Fruit fly (Drosophila melanogaster) whole organism, prepupa: ENCODE data around the gene CG6974.
A peak's percentile ranks its signal among the peaks of the same experiment; 100 is the strongest.

ENCODE experiments used
- CG10631 ChIP-seq: fragments of 200-800 bp; sonication (Bioruptor generic); optimal IDR thresholded peaks from 2 replicates; lab custom pipeline; 2016; ENCODE audit warnings: missing biosample characterization, missing genetic modification characterization
- CG10669 ChIP-seq: fragments of 200-800 bp; sonication (Bioruptor generic); optimal IDR thresholded peaks from 3 replicates; lab custom pipeline; 2018; ENCODE audit warnings: missing biosample characterization, mild to moderate bottlenecking, missing genetic modification characterization, moderate library complexity
- CG1621 ChIP-seq: fragments of 200-800 bp; sonication (Bioruptor generic); optimal IDR thresholded peaks from 3 replicates; lab custom pipeline; 2018; ENCODE audit warnings: missing biosample characterization, mild to moderate bottlenecking, missing genetic modification characterization
- CG4318 ChIP-seq: fragments of 200-800 bp; sonication (Bioruptor generic); optimal IDR thresholded peaks from 3 replicates; lab custom pipeline; 2017; ENCODE audit warnings: missing biosample characterization, mild to moderate bottlenecking, missing genetic modification characterization
- Gug ChIP-seq: fragments of 200-800 bp; sonication (Bioruptor generic); IDR thresholded peaks from 2 replicates; pipeline ENCODE4 v1.3.6; 2022; ENCODE audit warnings: missing biosample characterization, missing genetic modification characterization
- OdsH ChIP-seq: fragments of 200-800 bp; sonication (Bioruptor generic); optimal IDR thresholded peaks from 3 replicates; lab custom pipeline; 2016; ENCODE audit warnings: missing biosample characterization, missing genetic modification characterization
- Sox14 ChIP-seq: fragments of 200-800 bp; sonication (Bioruptor generic); optimal IDR thresholded peaks from 3 replicates; lab custom pipeline; 2016; ENCODE audit warnings: missing biosample characterization, missing genetic modification characterization
- achi ChIP-seq: fragments of 200-800 bp; sonication (Bioruptor generic); optimal IDR thresholded peaks from 3 replicates; lab custom pipeline; 2016; ENCODE audit warnings: missing biosample characterization, missing genetic modification characterization
- pdm3 ChIP-seq: fragments of 200-800 bp; sonication (Bioruptor generic); optimal IDR thresholded peaks from 3 replicates; lab custom pipeline; 2016; ENCODE audit warnings: missing biosample characterization, missing genetic modification characterization

dm6 chr3R:15087606-15088193 lies 8.6 kb upstream of the CG6974 start:
- TF ChIP-seq CG10669 (peak; percentile 38), Sox14 (GFP tag; lab: Kevin White, UChicago) (peak; percentile 51), pdm3 (GFP tag; lab: Kevin White, UChicago) (peak; percentile 56), CG10631 (GFP tag; lab: Kevin White, UChicago) (peak; percentile 8), Gug (0 out of 2 replicates have a peak, but pooled peaks have one; percentile 22), OdsH (GFP tag; lab: Kevin White, UChicago) (peak; percentile 64), CG1621 (tag; lab: Kevin White, UChicago) (no peak), CG4318 (GFP tag; lab: Kevin White, UChicago) (no peak), achi (peak; percentile 35)
